Worm (Caenorhabditis elegans): ENCODE data around the gene grdn-1.

Gene grdn-1

ce11 chrV:18614498-18614897 is 21.9 kb downstream of the grdn-1 start (continued):
- TF ChIP-seq fkh-10 (GFP tag; optimal IDR thresholded peaks at IDR 0.05), result no peak
- TF ChIP-seq ceh-63 (GFP tag; optimal IDR thresholded peaks at IDR 0.05), result no peak
- peak; percentile 23 for TF ChIP-seq fos-1 (tag; optimal IDR thresholded peaks at IDR 0.05)
- peak; percentile 20 for TF ChIP-seq C16A3.4 (tag; optimal IDR thresholded peaks at IDR 0.05)
- peak in 2 of 3 experiments; percentile 4 to 45 for TF ChIP-seq ceh-82 (tag; optimal IDR thresholded peaks at IDR 0.05)
- peak; percentile 89 for TF ChIP-seq nhr-85 (tag)
- TF ChIP-seq elt-2 (tag; optimal IDR thresholded peaks at IDR 0.05), result peak; percentile 12
- peak; percentile 46 for TF ChIP-seq nhr-77 (tag; optimal IDR thresholded peaks at IDR 0.05)
- TF ChIP-seq xbp-1 (tag; optimal IDR thresholded peaks at IDR 0.05), result peak; percentile 19
- no peak for TF ChIP-seq egl-27 (tag; optimal IDR thresholded peaks at IDR 0.05)
- TF ChIP-seq grh-1 (GFP tag; IDR thresholded peaks at IDR 0.05), result peak; percentile 87
- TF ChIP-seq jun-1 (tag; optimal IDR thresholded peaks at IDR 0.05), result peak; percentile 17
- TF ChIP-seq mef-2 (tag; optimal IDR thresholded peaks at IDR 0.05), result no peak
- no peak for TF ChIP-seq rnt-1 (tag; optimal IDR thresholded peaks at IDR 0.05)
- no peak for TF ChIP-seq ets-5 (GFP tag; IDR thresholded peaks at IDR 0.05)
- TF ChIP-seq nhr-237 (tag; optimal IDR thresholded peaks at IDR 0.05), result peak; percentile 33
- TF ChIP-seq ceh-90 (tag; optimal IDR thresholded peaks at IDR 0.05), result no peak
- no peak for TF ChIP-seq zip-4 (GFP tag; optimal IDR thresholded peaks at IDR 0.05)
- peak in 1 of 6 experiments; percentile 45 for TF ChIP-seq elt-3 (tag; optimal IDR thresholded peaks at IDR 0.05)
- TF ChIP-seq nhr-19 (GFP tag; conservative IDR thresholded peaks at IDR 0.05), result peak; percentile 78
- TF ChIP-seq nhr-71 (tag; optimal IDR thresholded peaks at IDR 0.05), result peak; percentile 76
- TF ChIP-seq skn-1 (tag; optimal IDR thresholded peaks at IDR 0.05), result peak; percentile 99
- no peak for TF ChIP-seq ztf-4 (tag; optimal IDR thresholded peaks at IDR 0.05)
- peak in 1 of 2 experiments; percentile 82 for TF ChIP-seq mdl-1 (tag; optimal IDR thresholded peaks at IDR 0.05)
- TF ChIP-seq unc-30 (tag; optimal IDR thresholded peaks at IDR 0.05), result no peak
- TF ChIP-seq F16B12.6 (tag; optimal IDR thresholded peaks at IDR 0.05), result no peak
- peak; percentile 43 for TF ChIP-seq swsn-7 (tag; optimal IDR thresholded peaks at IDR 0.05)
- no peak for TF ChIP-seq vab-15 (tag; optimal IDR thresholded peaks at IDR 0.05)
- no peak for TF ChIP-seq irx-1 (tag; optimal IDR thresholded peaks at IDR 0.05)
- TF ChIP-seq mep-1 (tag; optimal IDR thresholded peaks at IDR 0.05), result peak; percentile 77
- TF ChIP-seq lin-35 (GFP tag; optimal IDR thresholded peaks at IDR 0.05), result peak; percentile 20 to 72
- no peak for TF ChIP-seq aha-1 (tag; optimal IDR thresholded peaks at IDR 0.05)
- TF ChIP-seq snu-23 (GFP tag; optimal IDR thresholded peaks at IDR 0.05), result peak; percentile 78
- no peak for TF ChIP-seq nhr-11 (tag; optimal IDR thresholded peaks at IDR 0.05)
- no peak for TF ChIP-seq unc-62 (GFP tag; optimal IDR thresholded peaks at IDR 0.05)
- TF ChIP-seq hpl-2 (GFP tag; optimal IDR thresholded peaks at IDR 0.05), result no peak
- no peak for TF ChIP-seq efl-3 (GFP tag; optimal IDR thresholded peaks at IDR 0.05)
- no peak for TF ChIP-seq nhr-12 (tag; optimal IDR thresholded peaks at IDR 0.05)
- TF ChIP-seq isw-1 (GFP tag; IDR thresholded peaks at IDR 0.05), result no peak
- TF ChIP-seq hlh-4 (tag; optimal IDR thresholded peaks at IDR 0.05), result no peak
- TF ChIP-seq nhr-28 (tag; optimal IDR thresholded peaks at IDR 0.05), result no peak
- TF ChIP-seq blmp-1 (tag; optimal IDR thresholded peaks at IDR 0.05), result peak; percentile 51
- no peak for TF ChIP-seq ceh-88 (GFP tag; IDR thresholded peaks at IDR 0.05)
- peak; percentile 76 for TF ChIP-seq nhr-20 (tag; optimal IDR thresholded peaks at IDR 0.05)
- TF ChIP-seq nhr-47 (tag; optimal IDR thresholded peaks at IDR 0.05), result peak; percentile 52
- no peak for TF ChIP-seq zag-1 (tag; optimal IDR thresholded peaks at IDR 0.05)
- TF ChIP-seq dpl-1 (GFP tag; optimal IDR thresholded peaks at IDR 0.05), result peak in 2 of 3 experiments; percentile 15 to 18

Data from whole organism, L1 larva.